Fruit fly (Drosophila melanogaster) whole organism, adult: Measurements from ENCODE around the gene Grip163.

Experiments
- CG11617 ChIP-seq: fragments of 200-800 bp; sonication (Bioruptor generic); optimal IDR thresholded peaks from 2 replicates; lab custom pipeline; 2017; ENCODE audit warnings: mild to moderate bottlenecking, missing biosample characterization, missing genetic modification reagents, missing genetic modification characterization
- CG14711 ChIP-seq: fragments of 200-800 bp; sonication (Bioruptor generic); optimal IDR thresholded peaks from 2 replicates; lab custom pipeline; 2018; ENCODE audit warnings: missing biosample characterization, mild to moderate bottlenecking, missing genetic modification characterization, moderate library complexity
- CG33017 ChIP-seq: fragments of 200-800 bp; sonication (Bioruptor generic); optimal IDR thresholded peaks from 2 replicates; lab custom pipeline; 2018; ENCODE audit warnings: missing biosample characterization, mild to moderate bottlenecking, missing genetic modification characterization, moderate library complexity
- CG5204 ChIP-seq: fragments of 200-800 bp; sonication (Bioruptor generic); optimal IDR thresholded peaks from 2 replicates; lab custom pipeline; 2016; ENCODE audit warnings: missing biosample characterization, missing genetic modification characterization
- CG7045 ChIP-seq: fragments of 200-800 bp; sonication (Bioruptor generic); optimal IDR thresholded peaks from 2 replicates; lab custom pipeline; 2017; ENCODE audit warnings: missing biosample characterization, mild to moderate bottlenecking, missing genetic modification characterization
- Crg-1 ChIP-seq: fragments of 200-800 bp; sonication (Bioruptor generic); optimal IDR thresholded peaks from 2 replicates; lab custom pipeline; 2016; ENCODE audit warnings: missing biosample characterization, missing genetic modification characterization
- Mnt ChIP-seq: fragments of 200-800 bp; sonication (Bioruptor generic); optimal IDR thresholded peaks from 2 replicates; lab custom pipeline; 2016; ENCODE audit warnings: missing biosample characterization, mild to moderate bottlenecking, missing genetic modification characterization
- bab1 ChIP-seq: fragments of 200-800 bp; sonication (Bioruptor generic); optimal IDR thresholded peaks from 3 replicates; lab custom pipeline; 2019; ENCODE audit warnings: missing biosample characterization, mild to moderate bottlenecking, missing genetic modification characterization, moderate library complexity
- cic ChIP-seq: fragments of 200-800 bp; sonication (Bioruptor generic); optimal IDR thresholded peaks from 2 replicates; lab custom pipeline; 2017; ENCODE audit warnings: missing biosample characterization, mild to moderate bottlenecking, missing genetic modification characterization, moderate library complexity
- kay ChIP-seq: fragments of 200-800 bp; sonication (Bioruptor generic); peaks from one replicate; lab custom pipeline; 2016; ENCODE audit warnings: missing biosample characterization, missing genetic modification characterization, borderline replicate concordance
- ovo ChIP-seq: fragments of 200-800 bp; sonication (Bioruptor generic); optimal IDR thresholded peaks from 2 replicates; lab custom pipeline; 2016; ENCODE audit warnings: missing biosample characterization, missing genetic modification characterization

DNA sequence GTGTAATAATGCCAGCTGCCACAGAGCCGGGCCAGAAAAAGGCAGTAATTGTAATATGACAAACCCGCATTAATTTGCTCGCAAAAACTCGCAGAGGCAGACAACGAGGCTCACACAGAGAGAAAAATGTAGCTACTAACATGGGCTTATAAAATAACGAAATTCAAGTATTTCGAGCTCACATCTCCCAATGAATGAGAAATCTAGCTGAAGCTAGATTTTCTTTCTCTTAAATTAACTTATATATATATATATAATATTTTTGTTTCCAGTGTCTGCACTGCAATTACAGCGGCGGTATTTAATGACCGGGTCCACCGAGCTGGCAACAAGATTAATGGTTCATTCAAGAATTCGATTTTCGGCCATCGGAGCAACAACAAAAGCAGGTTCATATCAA, 18.2 kb upstream of the Grip163 start:
- TF ChIP-seq CG7045 (GFP tag; lab: Kevin White, UChicago) (no peak), kay (no peak), ovo (GFP tag; lab: Kevin White, UChicago) (no peak), CG11617 (GFP tag; lab: Kevin White, UChicago) (no peak), CG5204 (GFP tag; lab: Kevin White, UChicago) (no peak), bab1 (GFP tag; lab: Kevin White, UChicago) (no peak), cic (GFP tag; lab: Kevin White, UChicago) (no peak), CG33017 (tag; lab: Kevin White, UChicago) (no peak), Crg-1 (GFP tag; lab: Kevin White, UChicago) (no peak), Mnt (no peak), CG14711 (tag; lab: Kevin White, UChicago) (no peak)
